Fruit fly (Drosophila melanogaster) whole organism, prepupa: Measurements from ENCODE around the gene prtp.

Experiments
- Blimp-1 ChIP-seq: fragments of 200-800 bp; sonication (Bioruptor generic); optimal IDR thresholded peaks from 3 replicates; lab custom pipeline; 2017; ENCODE audit warnings: missing biosample characterization, missing genetic modification characterization, mild to moderate bottlenecking, moderate library complexity, missing genetic modification reagents
- CG10631 ChIP-seq: fragments of 200-800 bp; sonication (Bioruptor generic); optimal IDR thresholded peaks from 2 replicates; lab custom pipeline; 2016; ENCODE audit warnings: missing biosample characterization, missing genetic modification characterization
- CG10669 ChIP-seq: fragments of 200-800 bp; sonication (Bioruptor generic); optimal IDR thresholded peaks from 3 replicates; lab custom pipeline; 2018; ENCODE audit warnings: missing biosample characterization, mild to moderate bottlenecking, missing genetic modification characterization, moderate library complexity
- CG11762 ChIP-seq: fragments of 200-800 bp; sonication (Bioruptor generic); optimal IDR thresholded peaks from 3 replicates; lab custom pipeline; 2016; ENCODE audit warnings: missing biosample characterization, missing genetic modification characterization; ENCODE audit not compliant: insufficient read depth
- CG11902 ChIP-seq: fragments of 200-800 bp; sonication (Bioruptor generic); optimal IDR thresholded peaks from 3 replicates; lab custom pipeline; 2016; ENCODE audit warnings: missing biosample characterization, missing genetic modification characterization
- CG15336 ChIP-seq: fragments of 200-800 bp; sonication (Bioruptor generic); IDR thresholded peaks from 2 replicates; pipeline ENCODE4 v1.3.6; 2022; ENCODE audit warnings: missing biosample characterization, missing genetic modification characterization
- CG1621 ChIP-seq: fragments of 200-800 bp; sonication (Bioruptor generic); optimal IDR thresholded peaks from 3 replicates; lab custom pipeline; 2018; ENCODE audit warnings: missing biosample characterization, mild to moderate bottlenecking, missing genetic modification characterization
- CG16779 ChIP-seq: fragments of 200-800 bp; sonication (Bioruptor generic); optimal IDR thresholded peaks from 3 replicates; lab custom pipeline; 2017; ENCODE audit warnings: missing biosample characterization, mild to moderate bottlenecking, missing genetic modification characterization
- CG3032 ChIP-seq: fragments of 200-800 bp; optimal IDR thresholded peaks from 2 replicates; lab custom pipeline; 2019; ENCODE audit warnings: missing biosample characterization, mild to moderate bottlenecking, missing genetic modification characterization, moderate library complexity
- CG32006 ChIP-seq: fragments of 200-800 bp; sonication (Bioruptor generic); optimal IDR thresholded peaks from 3 replicates; lab custom pipeline; 2017; ENCODE audit warnings: missing biosample characterization, mild to moderate bottlenecking, missing genetic modification characterization
- CG34406 ChIP-seq: fragments of 200-800 bp; sonication (Bioruptor generic); optimal IDR thresholded peaks from 3 replicates; lab custom pipeline; 2016; ENCODE audit warnings: missing biosample characterization, missing genetic modification characterization
- CG3919 ChIP-seq: fragments of 200-800 bp; sonication (Bioruptor generic); optimal IDR thresholded peaks from 3 replicates; lab custom pipeline; 2016; ENCODE audit warnings: missing biosample characterization, missing genetic modification characterization
- CG4318 ChIP-seq: fragments of 200-800 bp; sonication (Bioruptor generic); optimal IDR thresholded peaks from 3 replicates; lab custom pipeline; 2017; ENCODE audit warnings: missing biosample characterization, mild to moderate bottlenecking, missing genetic modification characterization
- CG6163 ChIP-seq: fragments of 200-800 bp; sonication (Bioruptor generic); IDR thresholded peaks from 3 replicates; pipeline ENCODE4 v1.3.6; 2022; ENCODE audit warnings: missing biosample characterization, missing genetic modification characterization
- CG6276 ChIP-seq: fragments of 200-800 bp; sonication (Bioruptor generic); optimal IDR thresholded peaks from 2 replicates; lab custom pipeline; 2017; ENCODE audit warnings: missing biosample characterization, mild to moderate bottlenecking, missing genetic modification characterization
- CG6792 ChIP-seq: fragments of 200-800 bp; sonication (Bioruptor generic); optimal IDR thresholded peaks from 3 replicates; lab custom pipeline; 2016; ENCODE audit warnings: missing biosample characterization, missing genetic modification characterization
- CG6808 ChIP-seq: fragments of 200-800 bp; sonication (Bioruptor generic); optimal IDR thresholded peaks from 3 replicates; lab custom pipeline; 2017; ENCODE audit warnings: missing biosample characterization, missing genetic modification characterization, mild to moderate bottlenecking, moderate library complexity, missing genetic modification reagents
- CG6854 ChIP-seq: fragments of 200-800 bp; sonication (Bioruptor generic); optimal IDR thresholded peaks from 2 replicates; lab custom pipeline; 2017; ENCODE audit warnings: missing biosample characterization, mild to moderate bottlenecking, missing genetic modification characterization
- CG7368 ChIP-seq: fragments of 200-800 bp; sonication (Bioruptor generic); optimal IDR thresholded peaks from 3 replicates; lab custom pipeline; 2016; ENCODE audit warnings: missing biosample characterization, missing genetic modification characterization
- CG8119 ChIP-seq: fragments of 200-800 bp; sonication (Bioruptor generic); IDR thresholded peaks from 3 replicates; pipeline ENCODE4 v1.3.6; 2022; ENCODE audit warnings: missing biosample characterization, missing genetic modification characterization
- CG9139 ChIP-seq: fragments of 200-800 bp; sonication (Bioruptor generic); optimal IDR thresholded peaks from 3 replicates; lab custom pipeline; 2017; ENCODE audit warnings: missing biosample characterization, mild to moderate bottlenecking, missing genetic modification characterization
- Eip75B ChIP-seq: fragments of 200-800 bp; sonication (Bioruptor generic); optimal IDR thresholded peaks from 3 replicates; lab custom pipeline; 2016; ENCODE audit warnings: missing biosample characterization, missing genetic modification characterization
- Eip78C ChIP-seq: fragments of 200-800 bp; sonication (Bioruptor generic); peaks from one replicate; lab custom pipeline; 2016; ENCODE audit warnings: missing biosample characterization, missing genetic modification characterization
- Eip93F ChIP-seq: fragments of 200-800 bp; sonication (Bioruptor generic); optimal IDR thresholded peaks from 2 replicates; lab custom pipeline; 2016; ENCODE audit warnings: missing biosample characterization, mild to moderate bottlenecking, missing genetic modification characterization
- Ets21C ChIP-seq: fragments of 200-800 bp; sonication (Bioruptor generic); optimal IDR thresholded peaks from 3 replicates; lab custom pipeline; 2016; ENCODE audit warnings: missing biosample characterization, missing genetic modification characterization
- Ets96B ChIP-seq: fragments of 200-800 bp; optimal IDR thresholded peaks from 2 replicates; lab custom pipeline; 2019; ENCODE audit warnings: missing biosample characterization, mild to moderate bottlenecking, missing genetic modification characterization, moderate library complexity
- Hr39 ChIP-seq: fragments of 200-800 bp; sonication (Bioruptor generic); optimal IDR thresholded peaks from 2 replicates; lab custom pipeline; 2016; ENCODE audit warnings: missing biosample characterization, missing genetic modification characterization
- Hr4 ChIP-seq: fragments of 200-800 bp; sonication (Bioruptor generic); optimal IDR thresholded peaks from 3 replicates; lab custom pipeline; 2016; ENCODE audit warnings: missing biosample characterization, missing genetic modification characterization
- Lpt ChIP-seq: fragments of 200-800 bp; sonication (Bioruptor generic); optimal IDR thresholded peaks from 3 replicates; lab custom pipeline; 2016; ENCODE audit warnings: missing biosample characterization, missing genetic modification characterization
- OdsH ChIP-seq: fragments of 200-800 bp; sonication (Bioruptor generic); optimal IDR thresholded peaks from 3 replicates; lab custom pipeline; 2016; ENCODE audit warnings: missing biosample characterization, missing genetic modification characterization
- Smox ChIP-seq: fragments of 200-800 bp; sonication (Bioruptor generic); optimal IDR thresholded peaks from 3 replicates; lab custom pipeline; 2016; ENCODE audit warnings: missing biosample characterization, missing genetic modification characterization
- Sox102F ChIP-seq: fragments of 200-800 bp; sonication (Bioruptor generic); optimal IDR thresholded peaks from 2 replicates; lab custom pipeline; 2016; ENCODE audit warnings: missing biosample characterization, mild to moderate bottlenecking, missing genetic modification characterization
- Sox14 ChIP-seq: fragments of 200-800 bp; sonication (Bioruptor generic); optimal IDR thresholded peaks from 3 replicates; lab custom pipeline; 2016; ENCODE audit warnings: missing biosample characterization, missing genetic modification characterization
- Sox15 ChIP-seq: fragments of 200-800 bp; sonication (Bioruptor generic); optimal IDR thresholded peaks from 3 replicates; lab custom pipeline; 2016; ENCODE audit warnings: missing biosample characterization, missing genetic modification characterization
- achi ChIP-seq: fragments of 200-800 bp; sonication (Bioruptor generic); optimal IDR thresholded peaks from 3 replicates; lab custom pipeline; 2016; ENCODE audit warnings: missing biosample characterization, missing genetic modification characterization
- acj6 ChIP-seq: fragments of 200-800 bp; sonication (Bioruptor generic); optimal IDR thresholded peaks from 3 replicates; lab custom pipeline; 2016; ENCODE audit warnings: missing biosample characterization, missing genetic modification characterization
- cyc ChIP-seq: fragments of 200-800 bp; sonication (Bioruptor generic); optimal IDR thresholded peaks from 3 replicates; lab custom pipeline; 2016; ENCODE audit warnings: missing biosample characterization, missing genetic modification characterization
- dac ChIP-seq: fragments of 200-800 bp; sonication (Bioruptor generic); optimal IDR thresholded peaks from 2 replicates; lab custom pipeline; 2017; ENCODE audit warnings: missing biosample characterization, mild to moderate bottlenecking, missing genetic modification characterization
- eg ChIP-seq: fragments of 200-800 bp; sonication (Bioruptor generic); IDR thresholded peaks from 3 replicates; pipeline ENCODE4 v1.3.6; 2022; ENCODE audit warnings: missing biosample characterization, missing genetic modification characterization
- fd59A ChIP-seq: fragments of 200-800 bp; sonication (Bioruptor generic); optimal IDR thresholded peaks from 2 replicates; lab custom pipeline; 2017; ENCODE audit warnings: missing biosample characterization, mild to moderate bottlenecking, missing genetic modification characterization, missing genetic modification reagents
- fkh ChIP-seq: fragments of 200-800 bp; sonication (Bioruptor generic); optimal IDR thresholded peaks from 3 replicates; lab custom pipeline; 2017; ENCODE audit warnings: missing biosample characterization, mild to moderate bottlenecking, missing genetic modification characterization, moderate library complexity
- lz ChIP-seq: fragments of 200-800 bp; sonication (Bioruptor generic); optimal IDR thresholded peaks from 3 replicates; lab custom pipeline; 2016; ENCODE audit warnings: missing biosample characterization, missing genetic modification characterization
- net ChIP-seq: fragments of 200-800 bp; sonication (Bioruptor generic); optimal IDR thresholded peaks from 3 replicates; lab custom pipeline; 2016; ENCODE audit warnings: missing biosample characterization, missing genetic modification characterization
- pdm3 ChIP-seq: fragments of 200-800 bp; sonication (Bioruptor generic); optimal IDR thresholded peaks from 3 replicates; lab custom pipeline; 2016; ENCODE audit warnings: missing biosample characterization, missing genetic modification characterization
- spab ChIP-seq: fragments of 200-800 bp; sonication (Bioruptor generic); optimal IDR thresholded peaks from 2 replicates; lab custom pipeline; 2017; ENCODE audit warnings: missing biosample characterization, mild to moderate bottlenecking, missing genetic modification characterization, missing genetic modification reagents
- ss ChIP-seq, 2 experiments: fragments of 200-800 bp; sonication (Bioruptor generic); optimal IDR thresholded peaks; 2 replicates in 1 of 2; 3 replicates in 1 of 2; lab custom pipeline; 2017 to 2018; ENCODE audit warnings: mild to moderate bottlenecking in 2 of 2, missing biosample characterization in 2 of 2, missing genetic modification characterization in 2 of 2, moderate library complexity in 1 of 2
- svp ChIP-seq: fragments of 200-800 bp; sonication (Bioruptor generic); peaks from one replicate; lab custom pipeline; 2016; ENCODE audit warnings: missing biosample characterization, missing genetic modification characterization
- topi ChIP-seq: fragments of 200-800 bp; sonication (Bioruptor generic); optimal IDR thresholded peaks from 3 replicates; lab custom pipeline; 2016; ENCODE audit warnings: missing biosample characterization, missing genetic modification characterization
- vri ChIP-seq: fragments of 200-800 bp; sonication (Bioruptor generic); optimal IDR thresholded peaks from 3 replicates; lab custom pipeline; 2016; ENCODE audit warnings: missing biosample characterization, mild to moderate bottlenecking, missing genetic modification characterization

Gene prtp

dm6 chrX:11714529-11715262 lies 1.9 kb upstream of the prtp start (continued):
- TF ChIP-seq cyc (peak; percentile 15), CG6808 (GFP tag; lab: Kevin White, UChicago) (peak; percentile 58), CG6792 (no peak), Ets96B (tag; lab: Kevin White, UChicago) (no peak), svp (peak; percentile 85)

dm6 chrX:11715263-11715659 lies 1.3 kb upstream of the prtp start, which contains the start of gene Amun:
Gene Amun (minus strand): TSS chrX:11715565.
- TF ChIP-seq CG34406 (GFP tag; lab: Kevin White, UChicago): no peak
- TF ChIP-seq Ets21C: peak; percentile 22
- TF ChIP-seq CG32006 (GFP tag; lab: Kevin White, UChicago): peak; percentile 64
- TF ChIP-seq spab: peak; percentile 6
- TF ChIP-seq CG6163 (GFP tag; lab: Robert Waterston, UW): no peak; the same call in none of the 3 replicates
- TF ChIP-seq Lpt: no peak
- TF ChIP-seq OdsH (GFP tag; lab: Kevin White, UChicago): peak; percentile 53
- TF ChIP-seq Sox14: peak; percentile 43
- TF ChIP-seq CG6854 (GFP tag; lab: Kevin White, UChicago): no peak
- peak; percentile 42 for TF ChIP-seq CG3032 (tag; lab: Kevin White, UChicago)
- peak; percentile 41 for TF ChIP-seq eg (GFP tag; lab: Robert Waterston, UW)
- TF ChIP-seq CG6808 (GFP tag; lab: Kevin White, UChicago): peak; percentile 36
- peak; percentile 33 for TF ChIP-seq CG6276 (GFP tag; lab: Kevin White, UChicago)
- peak; percentile 39 for TF ChIP-seq topi (GFP tag; lab: Kevin White, UChicago)
- TF ChIP-seq CG16779 (tag; lab: Kevin White, UChicago): no peak
- no peak for TF ChIP-seq ss (GFP tag; optimal IDR thresholded peaks at IDR 0.05; lab: Kevin White, UChicago)
- TF ChIP-seq lz (GFP tag; lab: Kevin White, UChicago): peak; percentile 48
- peak; percentile 43 for TF ChIP-seq CG6792
- no peak for TF ChIP-seq Blimp-1 (GFP tag; lab: Kevin White, UChicago)
- TF ChIP-seq cyc: peak; percentile 25
- TF ChIP-seq Smox (GFP tag; lab: Kevin White, UChicago): peak; percentile 63
- TF ChIP-seq Eip75B: peak; percentile 36
- no peak for TF ChIP-seq Eip93F (GFP tag; lab: Kevin White, UChicago)
- peak; percentile 16 for TF ChIP-seq CG4318 (GFP tag; lab: Kevin White, UChicago)
- peak; percentile 59 for TF ChIP-seq Eip78C
- no peak for TF ChIP-seq CG1621 (tag; lab: Kevin White, UChicago)
- TF ChIP-seq pdm3: peak; percentile 52
- TF ChIP-seq Hr4: peak; percentile 5
- no peak for TF ChIP-seq Sox102F (GFP tag; lab: Kevin White, UChicago)
- peak; percentile 7 for TF ChIP-seq CG11902 (GFP tag; lab: Kevin White, UChicago)
- peak; percentile 62 for TF ChIP-seq fkh
- peak; percentile 26 for TF ChIP-seq fd59A (GFP tag; lab: Kevin White, UChicago)
- peak; percentile 50 for TF ChIP-seq CG7368
- TF ChIP-seq CG10631 (GFP tag; lab: Kevin White, UChicago): peak; percentile 16
- TF ChIP-seq CG3919 (GFP tag; lab: Kevin White, UChicago): peak; percentile 26
- peak; percentile 11 for TF ChIP-seq achi (GFP tag; lab: Kevin White, UChicago)
- TF ChIP-seq net (GFP tag; lab: Kevin White, UChicago): peak; percentile 44
- no peak for TF ChIP-seq dac (GFP tag; lab: Kevin White, UChicago)
- peak; percentile 51 for TF ChIP-seq CG10669
- TF ChIP-seq Hr39 (GFP tag; lab: Kevin White, UChicago): peak; percentile 63
- TF ChIP-seq CG9139: no peak
- no peak for TF ChIP-seq Sox15 (GFP tag; lab: Kevin White, UChicago)
- TF ChIP-seq CG15336 (GFP tag; lab: Robert Waterston, UW): peak; percentile 18; the same call in 1 of the 2 replicates
- TF ChIP-seq CG11762 (GFP tag; lab: Kevin White, UChicago): no peak
- TF ChIP-seq CG8119 (GFP tag; lab: Robert Waterston, UW): 0 out of 3 replicates have a peak, but pooled peaks have one; percentile 20
- TF ChIP-seq vri (GFP tag; lab: Kevin White, UChicago): peak; percentile 41
- peak; percentile 57 for TF ChIP-seq acj6 (GFP tag; lab: Kevin White, UChicago)
